Fruit fly (Drosophila melanogaster) whole organism, embryonic: ENCODE results near the gene CG15160.

Experiments used
- Antp ChIP-seq: fragments of 200-800 bp; sonication (Bioruptor generic); optimal IDR thresholded peaks from 3 replicates; lab custom pipeline; 2016; ENCODE audit warnings: missing biosample characterization, missing genetic modification characterization
- Atf6 ChIP-seq: fragments of 200-800 bp; sonication (Bioruptor generic); IDR thresholded peaks from 2 replicates; pipeline ENCODE4 v1.3.6; 2022; ENCODE audit warnings: missing biosample characterization, missing genetic modification characterization
- BEAF-32 ChIP-seq: fragments of 200-800 bp; sonication (Bioruptor generic); optimal IDR thresholded peaks from 3 replicates; lab custom pipeline; 2017; ENCODE audit warnings: missing biosample characterization, missing genetic modification characterization, mild to moderate bottlenecking, moderate library complexity, missing genetic modification reagents
- C15 ChIP-seq: fragments of 200-800 bp; sonication (Bioruptor generic); IDR thresholded peaks from 3 replicates; pipeline ENCODE4 v1.3.6; 2022; ENCODE audit warnings: missing biosample characterization, missing genetic modification characterization
- CG10209 ChIP-seq: fragments of 200-800 bp; sonication (Bioruptor generic); optimal IDR thresholded peaks from 3 replicates; lab custom pipeline; 2017; ENCODE audit warnings: missing biosample characterization, mild to moderate bottlenecking, missing genetic modification characterization, missing genetic modification reagents
- CG10366 ChIP-seq: fragments of 200-800 bp; sonication (Bioruptor generic); IDR thresholded peaks from 2 replicates; pipeline ENCODE4 v1.3.6; 2022; ENCODE audit warnings: missing biosample characterization, missing genetic modification characterization
- CG10654 ChIP-seq: fragments of 200-800 bp; sonication (Bioruptor generic); optimal IDR thresholded peaks from 2 replicates; lab custom pipeline; 2016; ENCODE audit warnings: missing biosample characterization, missing genetic modification characterization
- CG11560 ChIP-seq: fragments of 200-800 bp; sonication (Bioruptor generic); IDR thresholded peaks from 3 replicates; pipeline ENCODE4 v1.3.6; 2022; ENCODE audit warnings: missing biosample characterization, missing genetic modification characterization
- CG13123 ChIP-seq: fragments of 200-800 bp; sonication (Bioruptor generic); optimal IDR thresholded peaks from 2 replicates; lab custom pipeline; 2016; ENCODE audit warnings: missing biosample characterization, missing genetic modification characterization
- CG13287 ChIP-seq: fragments of 200-800 bp; sonication (Bioruptor generic); IDR thresholded peaks from 2 replicates; pipeline ENCODE4 v1.3.6; 2022; ENCODE audit warnings: missing biosample characterization, missing genetic modification characterization; ENCODE audit not compliant: partially characterized antibody
- CG15514 ChIP-seq: fragments of 200-800 bp; sonication (Bioruptor generic); optimal IDR thresholded peaks from 3 replicates; lab custom pipeline; 2017; ENCODE audit warnings: missing biosample characterization, missing genetic modification characterization, mild to moderate bottlenecking, moderate library complexity, missing genetic modification reagents
- CG17829 ChIP-seq: fragments of 200-800 bp; optimal IDR thresholded peaks from 2 replicates; lab custom pipeline; 2019; ENCODE audit warnings: missing biosample characterization, mild to moderate bottlenecking, missing genetic modification characterization, moderate library complexity
- CG18011 ChIP-seq: fragments of 200-800 bp; sonication (Bioruptor generic); optimal IDR thresholded peaks from 2 replicates; lab custom pipeline; 2017; ENCODE audit warnings: missing biosample characterization, missing genetic modification characterization, mild to moderate bottlenecking, moderate library complexity, missing genotype
- CG18476 ChIP-seq: fragments of 200-800 bp; sonication (Bioruptor generic); optimal IDR thresholded peaks from 2 replicates; lab custom pipeline; 2016; ENCODE audit warnings: missing biosample characterization, mild to moderate bottlenecking, missing genetic modification characterization
- CG2129 ChIP-seq: fragments of 200-800 bp; sonication (Bioruptor generic); IDR thresholded peaks from 2 replicates; pipeline ENCODE4 v1.3.6; 2022; ENCODE audit warnings: missing biosample characterization, missing genetic modification characterization; ENCODE audit not compliant: partially characterized antibody
- CG30020 ChIP-seq: fragments of 200-800 bp; optimal IDR thresholded peaks from 2 replicates; lab custom pipeline; 2019; ENCODE audit warnings: missing biosample characterization, mild to moderate bottlenecking, missing genetic modification characterization, moderate library complexity
- CG32532 ChIP-seq: fragments of 200-800 bp; sonication (Bioruptor generic); IDR thresholded peaks from 2 replicates; pipeline ENCODE4 v1.3.6; 2022; ENCODE audit warnings: missing biosample characterization, missing genetic modification characterization
- CG32772 ChIP-seq: fragments of 200-800 bp; sonication (Bioruptor generic); IDR thresholded peaks from 2 replicates; pipeline ENCODE4 v1.3.6; 2022; ENCODE audit warnings: missing biosample characterization, missing genetic modification characterization
- CG4282 ChIP-seq: fragments of 200-800 bp; sonication (Bioruptor generic); optimal IDR thresholded peaks from 2 replicates; lab custom pipeline; 2016; ENCODE audit warnings: missing biosample characterization, missing genetic modification characterization
- CG4617 ChIP-seq: fragments of 200-800 bp; sonication (Bioruptor generic); optimal IDR thresholded peaks from 3 replicates; lab custom pipeline; 2016; ENCODE audit warnings: missing biosample characterization, missing genetic modification characterization, borderline replicate concordance
- CG4854 ChIP-seq: fragments of 200-800 bp; sonication (Bioruptor generic); optimal IDR thresholded peaks from 2 replicates; lab custom pipeline; 2016; ENCODE audit warnings: missing biosample characterization, missing genetic modification characterization, inconsistent platforms
- CG8765 ChIP-seq: fragments of 200-800 bp; sonication (Bioruptor generic); IDR thresholded peaks from 2 replicates; pipeline ENCODE4 v1.3.6; 2022; ENCODE audit warnings: missing biosample characterization, missing genetic modification characterization
- CHES-1-like ChIP-seq: fragments of 200-800 bp; sonication (Bioruptor generic); optimal IDR thresholded peaks from 2 replicates; lab custom pipeline; 2016; ENCODE audit warnings: missing biosample characterization, missing genetic modification characterization
- Chrac-16 ChIP-seq: fragments of 200-800 bp; sonication (Bioruptor generic); optimal IDR thresholded peaks from 3 replicates; lab custom pipeline; 2016; ENCODE audit warnings: missing biosample characterization, missing genetic modification characterization
- Dad ChIP-seq: fragments of 200-800 bp; sonication (Bioruptor generic); optimal IDR thresholded peaks from 3 replicates; lab custom pipeline; 2016; ENCODE audit warnings: missing biosample characterization, missing genetic modification characterization
- Elba2 ChIP-seq: fragments of 200-800 bp; sonication (Bioruptor generic); optimal IDR thresholded peaks from 3 replicates; lab custom pipeline; 2016; ENCODE audit warnings: missing biosample characterization, missing genetic modification characterization
- Fer3 ChIP-seq: fragments of 200-800 bp; sonication (Bioruptor generic); optimal IDR thresholded peaks from 2 replicates; lab custom pipeline; 2018; ENCODE audit warnings: missing biosample characterization, mild to moderate bottlenecking, missing genetic modification characterization, moderate library complexity
- H15 ChIP-seq: fragments of 200-800 bp; sonication (Bioruptor generic); IDR thresholded peaks from 3 replicates; pipeline ENCODE4 v1.3.6; 2022; ENCODE audit warnings: missing biosample characterization, missing genetic modification characterization
- HHEX ChIP-seq: fragments of 200-800 bp; sonication (Bioruptor generic); optimal IDR thresholded peaks from 3 replicates; lab custom pipeline; 2017; ENCODE audit warnings: missing biosample characterization, mild to moderate bottlenecking, missing genetic modification characterization, missing genetic modification reagents
- Hsf ChIP-seq: fragments of 200-800 bp; sonication (Bioruptor generic); optimal IDR thresholded peaks from 3 replicates; lab custom pipeline; 2016; ENCODE audit warnings: missing biosample characterization, missing genetic modification characterization
- MESR4 ChIP-seq: fragments of 200-800 bp; sonication (Bioruptor generic); optimal IDR thresholded peaks from 2 replicates; lab custom pipeline; 2018; ENCODE audit warnings: missing biosample characterization, mild to moderate bottlenecking, missing genetic modification characterization, moderate library complexity
- Mad ChIP-seq: fragments of 200-800 bp; sonication (Bioruptor generic); optimal IDR thresholded peaks from 2 replicates; lab custom pipeline; 2016; ENCODE audit warnings: missing biosample characterization, missing genetic modification characterization
- NC2β ChIP-seq: fragments of 200-800 bp; sonication (Bioruptor generic); optimal IDR thresholded peaks from 2 replicates; lab custom pipeline; 2016; ENCODE audit warnings: missing biosample characterization, missing genetic modification characterization
- Rx ChIP-seq: fragments of 200-800 bp; sonication (Bioruptor generic); IDR thresholded peaks from 2 replicates; pipeline ENCODE4 v1.3.6; 2022; ENCODE audit warnings: missing biosample characterization, missing genetic modification characterization
- Scr ChIP-seq: fragments of 200-800 bp; sonication (Bioruptor generic); IDR thresholded peaks from 2 replicates; pipeline ENCODE4 v1.3.6; 2022; ENCODE audit warnings: missing biosample characterization, missing genetic modification characterization; ENCODE audit not compliant: partially characterized antibody
- Ssrp ChIP-seq: fragments of 200-800 bp; sonication (Bioruptor generic); optimal IDR thresholded peaks from 2 replicates; lab custom pipeline; 2018; ENCODE audit warnings: missing biosample characterization, mild to moderate bottlenecking, missing genetic modification characterization, moderate library complexity
- Xrp1 ChIP-seq: fragments of 200-800 bp; sonication (Bioruptor generic); IDR thresholded peaks from 2 replicates; pipeline ENCODE4 v1.3.6; 2022; ENCODE audit warnings: missing biosample characterization, missing genetic modification characterization
- crc ChIP-seq: fragments of 200-800 bp; sonication (Bioruptor generic); optimal IDR thresholded peaks from 2 replicates; lab custom pipeline; 2016; ENCODE audit warnings: missing biosample characterization, missing genetic modification characterization
- dm ChIP-seq: fragments of 200-800 bp; sonication (Bioruptor generic); optimal IDR thresholded peaks from 3 replicates; lab custom pipeline; 2016; ENCODE audit warnings: missing biosample characterization, missing genetic modification characterization
- gcm2 ChIP-seq: fragments of 200-800 bp; sonication (Bioruptor generic); optimal IDR thresholded peaks from 2 replicates; lab custom pipeline; 2016; ENCODE audit warnings: missing biosample characterization, missing genetic modification characterization
- gfzf ChIP-seq: fragments of 200-800 bp; sonication (Bioruptor generic); optimal IDR thresholded peaks from 2 replicates; lab custom pipeline; 2016; ENCODE audit warnings: missing biosample characterization, mild to moderate bottlenecking, missing genetic modification characterization, moderate library complexity
- gsb-n ChIP-seq: fragments of 200-800 bp; sonication (Bioruptor generic); optimal IDR thresholded peaks from 3 replicates; lab custom pipeline; 2018; ENCODE audit warnings: missing biosample characterization, mild to moderate bottlenecking, missing genetic modification characterization
- lola ChIP-seq, 3 experiments: fragments of >200 bp in 2 of 3; fragments of 200-800 bp in 1 of 3; sonication (Bioruptor generic) in 1 of 3; optimal IDR thresholded peaks; 2 replicates each; lab custom pipeline; 2017 to 2019; ENCODE audit warnings: missing biosample characterization in 3 of 3, missing genetic modification characterization in 3 of 3, mild to moderate bottlenecking in 1 of 3, moderate library complexity in 1 of 3
- nmo ChIP-seq: fragments of 200-800 bp; sonication (Bioruptor generic); optimal IDR thresholded peaks from 2 replicates; lab custom pipeline; 2018; ENCODE audit warnings: missing biosample characterization, mild to moderate bottlenecking, missing genetic modification characterization, moderate library complexity
- pnt ChIP-seq: fragments of 200-800 bp; sonication (Bioruptor generic); optimal IDR thresholded peaks from 3 replicates; lab custom pipeline; 2016; ENCODE audit warnings: missing biosample characterization, missing genetic modification characterization
- pzg ChIP-seq: fragments of 200-800 bp; sonication (Bioruptor generic); optimal IDR thresholded peaks from 3 replicates; lab custom pipeline; 2018; ENCODE audit warnings: missing biosample characterization, mild to moderate bottlenecking, missing genetic modification characterization, moderate library complexity
- so ChIP-seq: fragments of 200-800 bp; sonication (Bioruptor generic); IDR thresholded peaks from 3 replicates; pipeline ENCODE4 v1.3.6; 2022; ENCODE audit warnings: missing biosample characterization, missing genetic modification characterization
- sqz ChIP-seq: fragments of 200-800 bp; sonication (Bioruptor generic); optimal IDR thresholded peaks from 3 replicates; lab custom pipeline; 2018; ENCODE audit warnings: missing biosample characterization, mild to moderate bottlenecking, missing genetic modification characterization
- ttk ChIP-seq: fragments of 200-800 bp; sonication (Bioruptor generic); IDR thresholded peaks from 2 replicates; pipeline ENCODE4 v2.1.2; 2022; ENCODE audit warnings: missing biosample characterization, missing genetic modification characterization
- zf30C ChIP-seq: fragments of 200-800 bp; sonication (Bioruptor generic); optimal IDR thresholded peaks from 3 replicates; lab custom pipeline; 2018; ENCODE audit warnings: missing biosample characterization, mild to moderate bottlenecking, missing genetic modification characterization
- zfh1 ChIP-seq: fragments of 200-800 bp; sonication (Bioruptor generic); IDR thresholded peaks from 3 replicates; pipeline ENCODE4 v1.3.6; 2022; ENCODE audit warnings: missing biosample characterization, missing genetic modification characterization

The CG15160 gene

dm6 chr2L:18584617-18585016, 6.1 kb upstream of the CG15160 start (continued):
- no peak for TF ChIP-seq CG4282 (GFP tag; lab: Kevin White, UChicago)
- TF ChIP-seq CG4617 (GFP tag; lab: Kevin White, UChicago) = no peak
- peak; percentile 4 for TF ChIP-seq CG15514 (GFP tag; lab: Kevin White, UChicago)
- TF ChIP-seq so (GFP tag; lab: Robert Waterston, UW) = no peak
- TF ChIP-seq NC2β (GFP tag; lab: Kevin White, UChicago) = no peak
- TF ChIP-seq CG18476 (GFP tag; lab: Kevin White, UChicago) = no peak
- no peak for TF ChIP-seq Ssrp (tag; lab: Kevin White, UChicago)
- TF ChIP-seq Xrp1 = peak; percentile 57; the same call in 1 of the 2 replicates
- no peak for TF ChIP-seq CG13123 (GFP tag; lab: Kevin White, UChicago)
- no peak for TF ChIP-seq CG10209 (GFP tag; lab: Kevin White, UChicago)
- TF ChIP-seq H15 (GFP tag; lab: Robert Waterston, UW) = 0 out of 3 replicates have a peak, but pooled peaks have one; percentile 39
- TF ChIP-seq nmo (GFP tag; lab: Kevin White, UChicago) = no peak
- TF ChIP-seq CG32772 (GFP tag; lab: Robert Waterston, UW) = no peak
- TF ChIP-seq CG17829 (tag; lab: Kevin White, UChicago) = no peak
- TF ChIP-seq Atf6 = peak; percentile 62; the same call in 1 of the 2 replicates
- no peak for TF ChIP-seq Elba2 (GFP tag; lab: Kevin White, UChicago)
- TF ChIP-seq CG18011 = no peak
- TF ChIP-seq CG13287 (GFP tag; lab: Robert Waterston, UW) = no peak
- TF ChIP-seq HHEX (GFP tag; lab: Kevin White, UChicago) = no peak
- no peak for TF ChIP-seq Mad (GFP tag; lab: Kevin White, UChicago)
- TF ChIP-seq crc (GFP tag; lab: Kevin White, UChicago) = no peak
- no peak for TF ChIP-seq Antp (GFP tag; lab: Kevin White, UChicago)
- no peak for TF ChIP-seq MESR4
- no peak for TF ChIP-seq gcm2
- no peak for TF ChIP-seq CG10654
- no peak for TF ChIP-seq gfzf (GFP tag; lab: Kevin White, UChicago)
- no peak for TF ChIP-seq CG10366 (GFP tag; lab: Robert Waterston, UW)
- TF ChIP-seq CHES-1-like (GFP tag; lab: Kevin White, UChicago) = no peak
- no peak for TF ChIP-seq pzg (GFP tag; lab: Kevin White, UChicago)
- TF ChIP-seq dm (GFP tag; lab: Kevin White, UChicago) = no peak
- no peak for TF ChIP-seq zfh1 (GFP tag; lab: Robert Waterston, UW)
- TF ChIP-seq CG30020 (tag; lab: Kevin White, UChicago) = no peak
- no peak for TF ChIP-seq gsb-n (tag; lab: Kevin White, UChicago)
- TF ChIP-seq BEAF-32 (GFP tag; lab: Kevin White, UChicago) = no peak
- peak; percentile 21 for TF ChIP-seq Fer3 (tag; lab: Kevin White, UChicago)
- no peak for TF ChIP-seq Dad (GFP tag; lab: Kevin White, UChicago)
- TF ChIP-seq Chrac-16 (GFP tag; lab: Kevin White, UChicago) = no peak
- TF ChIP-seq pnt (GFP tag; lab: Kevin White, UChicago) = no peak
- TF ChIP-seq sqz = no peak
- TF ChIP-seq Rx (GFP tag; lab: Robert Waterston, UW) = peak; percentile 44; the same call in 1 of the 2 replicates
- no peak for TF ChIP-seq Scr
- TF ChIP-seq zf30C (GFP tag; lab: Kevin White, UChicago) = no peak
- TF ChIP-seq C15 (GFP tag; lab: Robert Waterston, UW) = no peak
- no peak for TF ChIP-seq CG4854
- TF ChIP-seq lola (GFP tag; optimal IDR thresholded peaks at IDR 0.05; lab: Kevin White, UChicago) = no peak
- TF ChIP-seq ttk (GFP tag; lab: Robert Waterston, UW) = no peak
- TF ChIP-seq CG32532 = peak; percentile 64
- peak; percentile 57; the same call in 1 of the 2 replicates for TF ChIP-seq CG8765 (GFP tag; lab: Robert Waterston, UW)
- peak; percentile 4 for TF ChIP-seq Hsf (GFP tag; lab: Kevin White, UChicago)
- TF ChIP-seq CG11560 (tag; lab: Robert Waterston, UW) = no peak
- TF ChIP-seq CG2129 = no peak
